Worm (Caenorhabditis elegans): ENCODE results near the gene ubxn-3.
A peak's percentile ranks its signal among the peaks of the same experiment; 100 is the strongest.

Gene ubxn-3

DNA sequence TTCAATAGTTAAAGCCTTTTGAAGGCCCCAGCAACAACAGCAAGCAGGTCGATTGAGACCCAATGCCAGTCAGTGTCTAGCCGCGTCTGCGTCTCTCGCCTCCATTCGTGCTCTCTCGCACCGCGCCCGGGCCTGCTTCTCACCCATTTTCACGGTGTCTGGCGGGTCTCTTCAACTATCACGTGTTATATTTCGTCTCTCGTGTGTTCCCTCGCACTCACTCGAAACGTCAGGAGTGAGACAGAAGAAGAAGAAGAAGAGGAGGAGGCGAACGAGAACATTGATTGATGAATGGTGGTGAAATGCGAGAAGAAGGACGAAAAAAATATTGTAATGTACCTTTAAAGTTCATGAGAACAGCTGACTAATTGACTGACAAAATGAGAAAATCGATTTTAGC, 745 bp upstream of the ubxn-3 start (continued):
- TF ChIP-seq lim-7 (GFP tag; IDR thresholded peaks at IDR 0.05) (no peak; the same call in 1 of the 2 replicates), php-3 (GFP tag; IDR thresholded peaks at IDR 0.05) (no peak), fos-1 (tag; optimal IDR thresholded peaks at IDR 0.05) (no peak), zip-11 (GFP tag; IDR thresholded peaks at IDR 0.05) (no peak), daf-16 (GFP tag; optimal IDR thresholded peaks at IDR 0.05) (peak in 1 of 2 experiments; percentile 51), daf-16 (tag; optimal IDR thresholded peaks at IDR 0.05) (peak; percentile 24), lin-39 (tag; optimal IDR thresholded peaks at IDR 0.05) (no peak), ceh-32 (tag; optimal IDR thresholded peaks at IDR 0.05; ENCODE audit: poor library complexity) (no peak), arid-1 (GFP tag; conservative IDR thresholded peaks at IDR 0.05) (no peak), Y105C5A.15 (GFP tag; IDR thresholded peaks at IDR 0.05) (no peak), egl-27 (tag; optimal IDR thresholded peaks at IDR 0.05) (no peak), mxl-2 (GFP tag; conservative IDR thresholded peaks at IDR 0.05) (no peak), fkh-10 (GFP tag; optimal IDR thresholded peaks at IDR 0.05) (no peak), F26F4.8 (GFP tag; conservative IDR thresholded peaks at IDR 0.05) (no peak), nhr-102 (tag; optimal IDR thresholded peaks at IDR 0.05) (peak; percentile 23), egl-43 (GFP tag; IDR thresholded peaks at IDR 0.05) (peak; percentile 70), Y5F2A.4 (GFP tag; optimal IDR thresholded peaks at IDR 0.05) (no peak), duxl-1 (tag; optimal IDR thresholded peaks at IDR 0.05; ENCODE audit: poor library complexity) (peak; percentile 35), spr-3 (GFP tag; optimal IDR thresholded peaks at IDR 0.05) (no peak), lin-1 (GFP tag; IDR thresholded peaks at IDR 0.05) (0 out of 2 replicates have a peak, but pooled peaks have one; percentile 41), zag-1 (tag; optimal IDR thresholded peaks at IDR 0.05) (no peak), skn-1 (tag; optimal IDR thresholded peaks at IDR 0.05) (no peak), lin-15B (tag; optimal IDR thresholded peaks at IDR 0.05) (no peak), hif-1 (tag; optimal IDR thresholded peaks at IDR 0.05) (peak in 1 of 2 experiments; percentile 59), aha-1 (tag) (peak; percentile 99), F10B5.3 (tag; optimal IDR thresholded peaks at IDR 0.05) (no peak), zfp-3 (GFP tag; conservative IDR thresholded peaks at IDR 0.05) (no peak), F49E8.2 (tag; optimal IDR thresholded peaks at IDR 0.05; ENCODE audit: borderline replicate concordance) (no peak), lsy-2 (tag; optimal IDR thresholded peaks at IDR 0.05) (peak; percentile 53 to 74), mxl-3 (GFP tag; optimal IDR thresholded peaks at IDR 0.05) (peak; percentile 91), mdt-29 (GFP tag; IDR thresholded peaks at IDR 0.05) (peak; percentile 57; the same call in 1 of the 2 replicates), pha-4 (GFP tag; IDR thresholded peaks at IDR 0.05) (peak; percentile 55), pha-4 (tag; optimal IDR thresholded peaks at IDR 0.05) (no peak), hmg-1.1 (GFP tag; IDR thresholded peaks at IDR 0.05) (peak; percentile 91), ces-1 (GFP tag; optimal IDR thresholded peaks at IDR 0.05) (no peak), dve-1 (tag; optimal IDR thresholded peaks at IDR 0.05; ENCODE audit: insufficient read depth) (peak; percentile 84), ctbp-1 (GFP tag; IDR thresholded peaks at IDR 0.05) (no peak), nhr-25 (tag; optimal IDR thresholded peaks at IDR 0.05; ENCODE audit: borderline replicate concordance, insufficient read depth) (peak; percentile 68), madf-9 (GFP tag; conservative IDR thresholded peaks at IDR 0.05) (no peak), lin-38 (GFP tag; IDR thresholded peaks at IDR 0.05) (peak; percentile 74), unc-62 (GFP tag; optimal IDR thresholded peaks at IDR 0.05 in 1 of 2) (peak in 1 of 2 experiments; percentile 98), unc-62 (tag; optimal IDR thresholded peaks at IDR 0.05) (no peak), nhr-11 (tag; optimal IDR thresholded peaks at IDR 0.05) (peak; percentile 89), ama-1 (optimal IDR thresholded peaks at IDR 0.05) (no peak), tra-1 (GFP tag; IDR thresholded peaks at IDR 0.05) (peak; percentile 73), unc-130 (GFP tag; optimal IDR thresholded peaks at IDR 0.05) (no peak), Y75B8A.6 (GFP tag; IDR thresholded peaks at IDR 0.05) (no peak), ZK546.5 (tag; optimal IDR thresholded peaks at IDR 0.05) (no peak), aly-2 (tag; optimal IDR thresholded peaks at IDR 0.05) (no peak), attf-4 (tag; optimal IDR thresholded peaks at IDR 0.05) (no peak), F37D6.2 (tag; optimal IDR thresholded peaks at IDR 0.05) (peak; percentile 21), sdz-12 (GFP tag; optimal IDR thresholded peaks at IDR 0.05) (no peak)
